Worm (Caenorhabditis elegans) whole organism, early embryonic: ENCODE measurements around the gene C18D11.6.

Experiments used
- B0310.2 ChIP-seq: sonication (generic microtip); optimal IDR thresholded peaks from 2 replicates; lab custom pipeline; 2016; ENCODE audit warnings: mild to moderate bottlenecking, missing genetic modification characterization, missing compliant biosample characterization
- F13C5.2 ChIP-seq: sonication (generic microtip); optimal IDR thresholded peaks from 2 replicates; lab custom pipeline; 2017; ENCODE audit warnings: mild to moderate bottlenecking, missing genetic modification characterization, inconsistent platforms, missing compliant biosample characterization
- aly-1 ChIP-seq: sonication (generic microtip); optimal IDR thresholded peaks from 2 replicates; lab custom pipeline; 2016; ENCODE audit warnings: missing genetic modification characterization, missing compliant biosample characterization
- ama-1 ChIP-seq: fragments of 150-350 bp; optimal IDR thresholded peaks from 2 replicates; lab custom pipeline; 2014
- ceh-13 ChIP-seq: fragments of 200-800 bp; sonication (Bioruptor generic); optimal IDR thresholded peaks from 2 replicates; lab custom pipeline; 2018; ENCODE audit warnings: mild to moderate bottlenecking, missing genetic modification characterization, missing compliant biosample characterization
- ceh-36 ChIP-seq: sonication (generic microtip); optimal IDR thresholded peaks from 2 replicates; lab custom pipeline; 2016; ENCODE audit warnings: missing genetic modification characterization, inconsistent platforms, missing compliant biosample characterization
- ets-7 ChIP-seq: sonication (generic microtip); optimal IDR thresholded peaks from 2 replicates; lab custom pipeline; 2016; ENCODE audit warnings: missing genotype, missing genetic modification characterization, missing compliant biosample characterization
- flt-1 ChIP-seq: fragments of 200-800 bp; sonication (Bioruptor generic); IDR thresholded peaks from 2 replicates; pipeline ENCODE4 v1.3.6; 2022; ENCODE audit warnings: missing genetic modification characterization, missing compliant biosample characterization
- hmbx-1 ChIP-seq: sonication (generic microtip); optimal IDR thresholded peaks from 2 replicates; lab custom pipeline; 2016; ENCODE audit warnings: mild to moderate bottlenecking, missing genetic modification characterization, missing compliant biosample characterization
- hmg-4 ChIP-seq: fragments of 200-800 bp; sonication (Bioruptor generic); optimal IDR thresholded peaks from 2 replicates; lab custom pipeline; 2018; ENCODE audit warnings: mild to moderate bottlenecking, missing genetic modification characterization, missing compliant biosample characterization
- hnd-1 ChIP-seq: sonication (generic microtip); optimal IDR thresholded peaks from 2 replicates; lab custom pipeline; 2016; ENCODE audit warnings: missing genetic modification characterization, missing compliant biosample characterization
- pes-1 ChIP-seq: fragments of 200-800 bp; sonication (Bioruptor generic); IDR thresholded peaks from 2 replicates; pipeline ENCODE4 v1.3.6; 2022; ENCODE audit warnings: missing genetic modification reagents, missing genetic modification characterization, missing compliant biosample characterization
- scrt-1 ChIP-seq: fragments of 200-800 bp; sonication (Bioruptor generic); IDR thresholded peaks from 2 replicates; pipeline ENCODE4 v1.3.6; 2022; ENCODE audit warnings: missing genetic modification characterization, missing compliant biosample characterization
- sea-1 ChIP-seq: fragments of 200-800 bp; sonication (Bioruptor generic); conservative IDR thresholded peaks from 2 replicates; pipeline ENCODE4 v1.3.6; 2022; ENCODE audit warnings: missing genetic modification characterization, missing compliant biosample characterization
- tbx-11 ChIP-seq: fragments of 200-800 bp; sonication (Bioruptor generic); IDR thresholded peaks from 2 replicates; pipeline ENCODE4 v1.3.6; 2022; ENCODE audit warnings: missing genetic modification characterization, missing compliant biosample characterization
- tbx-37 ChIP-seq: fragments of 200-800 bp; sonication (Bioruptor generic); conservative IDR thresholded peaks from 2 replicates; pipeline ENCODE4 v1.3.6; 2022; ENCODE audit warnings: missing genetic modification reagents, missing genetic modification characterization, missing compliant biosample characterization
- tra-4 ChIP-seq: sonication (generic microtip); optimal IDR thresholded peaks from 2 replicates; lab custom pipeline; 2017; ENCODE audit warnings: missing genetic modification characterization, missing compliant biosample characterization

Gene C18D11.6

ce11 chrIII:11789480-11789879, 20.9 kb upstream of the C18D11.6 start:
- no peak for TF ChIP-seq F13C5.2 (tag; lab: Kevin White, UChicago)
- TF ChIP-seq ama-1 (lab: Kevin White, UChicago) = no peak
- TF ChIP-seq hmbx-1 (tag; lab: Kevin White, UChicago) = no peak
- no peak for TF ChIP-seq pes-1
- TF ChIP-seq scrt-1 (GFP tag; lab: Robert Waterston, UW) = no peak
- TF ChIP-seq tbx-37 (GFP tag; lab: Robert Waterston, UW) = no peak
- no peak for TF ChIP-seq hnd-1
- TF ChIP-seq tbx-11 (GFP tag; lab: Robert Waterston, UW) = no peak
- TF ChIP-seq ceh-13 (GFP tag; lab: Kevin White, UChicago) = no peak
- TF ChIP-seq B0310.2 (tag; lab: Kevin White, UChicago) = no peak
- TF ChIP-seq ets-7 = no peak
- TF ChIP-seq aly-1 (tag; lab: Kevin White, UChicago) = no peak
- no peak for TF ChIP-seq hmg-4 (GFP tag; lab: Kevin White, UChicago)
- TF ChIP-seq flt-1 (GFP tag; lab: Robert Waterston, UW) = no peak
- no peak for TF ChIP-seq tra-4 (tag; lab: Kevin White, UChicago)
- TF ChIP-seq sea-1 (GFP tag; lab: Robert Waterston, UW) = no peak
- no peak for TF ChIP-seq ceh-36 (tag; lab: Kevin White, UChicago)

- peak; percentile 46; the same call in 1 of the 2 replicates for TF ChIP-seq scrt-1 (GFP tag; lab: Robert Waterston, UW)
- peak; percentile 31 for TF ChIP-seq ceh-36 (tag; lab: Kevin White, UChicago)
- 0 out of 2 replicates have a peak, but pooled peaks have one; percentile 60 for TF ChIP-seq sea-1 (GFP tag; lab: Robert Waterston, UW)
- TF ChIP-seq pes-1 = peak; percentile 79
- peak; percentile 11; the same call in 1 of the 2 replicates for TF ChIP-seq flt-1 (GFP tag; lab: Robert Waterston, UW)
- TF ChIP-seq F13C5.2 (tag; lab: Kevin White, UChicago) = peak; percentile 17
- peak; percentile 14 for TF ChIP-seq hnd-1
- peak; percentile 37; the same call in 1 of the 2 replicates for TF ChIP-seq tbx-37 (GFP tag; lab: Robert Waterston, UW)
Measured at ce11 chrIII:11792295-11793256, 17.8 kb upstream of the C18D11.6 start, which contains the start of gene C24H11.2. Gene C24H11.2, minus strand, starts transcription at chrIII:11792345.

- TF ChIP-seq F13C5.2 (tag; lab: Kevin White, UChicago) (no peak), ama-1 (lab: Kevin White, UChicago) (no peak), tbx-11 (GFP tag; lab: Robert Waterston, UW) (no peak), hnd-1 (no peak), tra-4 (tag; lab: Kevin White, UChicago) (no peak), scrt-1 (GFP tag; lab: Robert Waterston, UW) (no peak), B0310.2 (tag; lab: Kevin White, UChicago) (no peak), sea-1 (GFP tag; lab: Robert Waterston, UW) (no peak), ceh-36 (tag; lab: Kevin White, UChicago) (no peak), hmg-4 (GFP tag; lab: Kevin White, UChicago) (no peak)
Measured at ce11 chrIII:11794389-11794788, 16.0 kb upstream of the C18D11.6 start.

ce11 chrIII:11795448-11795847, 14.9 kb upstream of the C18D11.6 start, which contains the start of gene twk-39:
Gene twk-39, plus strand, starts transcription at chrIII:11795748.
- TF ChIP-seq scrt-1 (GFP tag; lab: Robert Waterston, UW) = no peak
- no peak for TF ChIP-seq sea-1 (GFP tag; lab: Robert Waterston, UW)
- TF ChIP-seq tbx-37 (GFP tag; lab: Robert Waterston, UW) = no peak
- TF ChIP-seq ceh-36 (tag; lab: Kevin White, UChicago) = no peak
- TF ChIP-seq B0310.2 (tag; lab: Kevin White, UChicago) = no peak
- TF ChIP-seq ama-1 (lab: Kevin White, UChicago) = no peak
- TF ChIP-seq tbx-11 (GFP tag; lab: Robert Waterston, UW) = no peak
- TF ChIP-seq hmg-4 (GFP tag; lab: Kevin White, UChicago) = no peak
- TF ChIP-seq hmbx-1 (tag; lab: Kevin White, UChicago) = no peak
- no peak for TF ChIP-seq ets-7
- no peak for TF ChIP-seq flt-1 (GFP tag; lab: Robert Waterston, UW)

- TF ChIP-seq hmg-4 (GFP tag; lab: Kevin White, UChicago) = no peak
- TF ChIP-seq F13C5.2 (tag; lab: Kevin White, UChicago) = no peak
- no peak for TF ChIP-seq hnd-1
- TF ChIP-seq tbx-11 (GFP tag; lab: Robert Waterston, UW) = no peak
- no peak for TF ChIP-seq pes-1
Measured at ce11 chrIII:11806695-11807094, 3.7 kb upstream of the C18D11.6 start, which contains the start of gene C18D11.7. Gene C18D11.7, minus strand, starts transcription at chrIII:11806795.

ce11 chrIII:11807418-11807817, 2.9 kb upstream of the C18D11.6 start, which contains the start of gene C18D11.10:
Gene C18D11.10, plus strand, starts transcription at chrIII:11807718.
- TF ChIP-seq hnd-1 (no peak), ceh-36 (tag; lab: Kevin White, UChicago) (no peak), aly-1 (tag; lab: Kevin White, UChicago) (no peak), B0310.2 (tag; lab: Kevin White, UChicago) (no peak)

- no peak for TF ChIP-seq flt-1 (GFP tag; lab: Robert Waterston, UW)
- no peak for TF ChIP-seq tra-4 (tag; lab: Kevin White, UChicago)
- no peak for TF ChIP-seq hmg-4 (GFP tag; lab: Kevin White, UChicago)
Measured at ce11 chrIII:11808818-11809217, 1.5 kb upstream of the C18D11.6 start, which contains the start of gene C18D11.9. Gene C18D11.9, plus strand, starts transcription at chrIII:11809118.
